Fruit fly (Drosophila melanogaster) whole organism, embryonic: Measurements from ENCODE around the gene CG7568.
A peak's percentile ranks its signal among the peaks of the same experiment; 100 is the strongest.

Source experiments
- Abd-B ChIP-seq: fragments of 200-800 bp; sonication (Bioruptor generic); optimal IDR thresholded peaks from 2 replicates; lab custom pipeline; 2018; ENCODE audit warnings: missing biosample characterization, mild to moderate bottlenecking, missing genetic modification characterization, moderate library complexity
- Atf6 ChIP-seq: fragments of 200-800 bp; sonication (Bioruptor generic); IDR thresholded peaks from 2 replicates; pipeline ENCODE4 v1.3.6; 2022; ENCODE audit warnings: missing biosample characterization, missing genetic modification characterization
- B-H2 ChIP-seq: fragments of 200-800 bp; sonication (Bioruptor generic); optimal IDR thresholded peaks from 2 replicates; lab custom pipeline; 2018; ENCODE audit warnings: missing biosample characterization, mild to moderate bottlenecking, missing genetic modification characterization
- CG14014 ChIP-seq: fragments of 200-800 bp; sonication (Bioruptor generic); IDR thresholded peaks from 2 replicates; pipeline ENCODE4 v1.3.6; 2022; ENCODE audit warnings: missing biosample characterization, missing genetic modification characterization
- CG16813 ChIP-seq: fragments of 200-800 bp; sonication (Bioruptor generic); IDR thresholded peaks from 3 replicates; pipeline ENCODE4 v1.3.6; 2022; ENCODE audit warnings: missing biosample characterization, missing genetic modification characterization; ENCODE audit not compliant: partially characterized antibody
- CG17385 ChIP-seq: fragments of 200-800 bp; sonication (Bioruptor generic); optimal IDR thresholded peaks from 3 replicates; lab custom pipeline; 2018; ENCODE audit warnings: missing biosample characterization, mild to moderate bottlenecking, missing genetic modification characterization
- CG1832 ChIP-seq: fragments of 200-800 bp; sonication (Bioruptor generic); optimal IDR thresholded peaks from 2 replicates; lab custom pipeline; 2017; ENCODE audit warnings: missing biosample characterization, mild to moderate bottlenecking, missing genetic modification characterization, inconsistent platforms
- CG18599 ChIP-seq: fragments of 200-800 bp; sonication (Bioruptor generic); optimal IDR thresholded peaks from 3 replicates; lab custom pipeline; 2017; ENCODE audit warnings: missing biosample characterization, missing genetic modification characterization, mild to moderate bottlenecking, moderate library complexity, missing genetic modification reagents
- CG2116 ChIP-seq: fragments of 200-800 bp; sonication (Bioruptor generic); optimal IDR thresholded peaks from 3 replicates; lab custom pipeline; 2018; ENCODE audit warnings: missing biosample characterization, mild to moderate bottlenecking, missing genetic modification characterization
- CG32532 ChIP-seq: fragments of 200-800 bp; sonication (Bioruptor generic); IDR thresholded peaks from 2 replicates; pipeline ENCODE4 v1.3.6; 2022; ENCODE audit warnings: missing biosample characterization, missing genetic modification characterization
- CG34224 ChIP-seq: fragments of 200-800 bp; sonication (Bioruptor generic); IDR thresholded peaks from 3 replicates; pipeline ENCODE4 v1.3.6; 2022; ENCODE audit warnings: missing biosample characterization, missing genetic modification characterization; ENCODE audit not compliant: partially characterized antibody
- CG4328 ChIP-seq: fragments of 200-800 bp; sonication (Bioruptor generic); optimal IDR thresholded peaks from 3 replicates; lab custom pipeline; 2017; ENCODE audit warnings: missing biosample characterization, missing genetic modification reagents, missing genetic modification characterization
- CG4404 ChIP-seq: fragments of 200-800 bp; sonication (Bioruptor generic); IDR thresholded peaks from 2 replicates; pipeline ENCODE4 v1.3.6; 2022; ENCODE audit warnings: missing biosample characterization, missing genetic modification characterization
- CG4854 ChIP-seq: fragments of 200-800 bp; sonication (Bioruptor generic); optimal IDR thresholded peaks from 2 replicates; lab custom pipeline; 2016; ENCODE audit warnings: missing biosample characterization, missing genetic modification characterization, inconsistent platforms
- CG5953 ChIP-seq: fragments of 200-800 bp; sonication (Bioruptor generic); IDR thresholded peaks from 2 replicates; pipeline ENCODE4 v1.3.6; 2022; ENCODE audit warnings: missing biosample characterization, missing genetic modification characterization
- CG8359 ChIP-seq: fragments of 200-800 bp; sonication (Bioruptor generic); optimal IDR thresholded peaks from 2 replicates; lab custom pipeline; 2017; ENCODE audit warnings: missing biosample characterization, mild to moderate bottlenecking, missing genetic modification characterization, borderline replicate concordance
- CG9609 ChIP-seq: fragments of 200-800 bp; sonication (Bioruptor generic); optimal IDR thresholded peaks from 3 replicates; lab custom pipeline; 2016; ENCODE audit warnings: missing biosample characterization, missing genetic modification characterization
- CG9727 ChIP-seq: fragments of 200-800 bp; sonication (Bioruptor generic); optimal IDR thresholded peaks from 3 replicates; lab custom pipeline; 2017; ENCODE audit warnings: missing biosample characterization, mild to moderate bottlenecking, missing genetic modification characterization
- Dp ChIP-seq: fragments of 200-800 bp; sonication (Bioruptor generic); optimal IDR thresholded peaks from 2 replicates; lab custom pipeline; 2018; ENCODE audit warnings: missing biosample characterization, mild to moderate bottlenecking, missing genetic modification characterization, moderate library complexity
- E2f2 ChIP-seq: fragments of 200-800 bp; sonication (Bioruptor generic); IDR thresholded peaks from 2 replicates; pipeline ENCODE4 v1.3.6; 2022; ENCODE audit warnings: missing biosample characterization, missing genetic modification characterization
- HHEX ChIP-seq: fragments of 200-800 bp; sonication (Bioruptor generic); optimal IDR thresholded peaks from 3 replicates; lab custom pipeline; 2017; ENCODE audit warnings: missing biosample characterization, mild to moderate bottlenecking, missing genetic modification characterization, missing genetic modification reagents
- Kr ChIP-seq: fragments of 200-800 bp; sonication (Bioruptor generic); optimal IDR thresholded peaks from 2 replicates; lab custom pipeline; 2017; ENCODE audit warnings: missing biosample characterization, mild to moderate bottlenecking, missing genetic modification characterization
- Lhr ChIP-seq: fragments of 200-800 bp; sonication (Bioruptor generic); optimal IDR thresholded peaks from 3 replicates; lab custom pipeline; 2017; ENCODE audit warnings: mild to moderate bottlenecking, missing biosample characterization, missing genetic modification reagents, missing genetic modification characterization
- Med ChIP-seq: fragments of 200-800 bp; sonication (Bioruptor generic); peaks from one replicate; lab custom pipeline; 2016; ENCODE audit warnings: missing biosample characterization, missing genetic modification characterization, mild to moderate bottlenecking, inconsistent platforms, moderate library complexity
- Optix ChIP-seq: fragments of 200-800 bp; sonication (Bioruptor generic); IDR thresholded peaks from 3 replicates; pipeline ENCODE4 v1.3.6; 2022; ENCODE audit warnings: missing biosample characterization, missing genetic modification characterization
- Side ChIP-seq: fragments of 200-800 bp; sonication (Bioruptor generic); optimal IDR thresholded peaks from 2 replicates; lab custom pipeline; 2016; ENCODE audit warnings: missing biosample characterization, missing genetic modification characterization
- bab2 ChIP-seq: fragments of 200-800 bp; sonication (Bioruptor generic); optimal IDR thresholded peaks from 2 replicates; lab custom pipeline; 2016; ENCODE audit warnings: missing biosample characterization, missing genetic modification characterization
- bigmax ChIP-seq: fragments of 200-800 bp; sonication (Bioruptor generic); optimal IDR thresholded peaks from 2 replicates; lab custom pipeline; 2018; ENCODE audit warnings: missing biosample characterization, mild to moderate bottlenecking, missing genetic modification characterization
- crol ChIP-seq: fragments of 200-800 bp; sonication (Bioruptor generic); IDR thresholded peaks from 2 replicates; pipeline ENCODE4 v1.3.6; 2022; ENCODE audit warnings: missing biosample characterization, missing genetic modification characterization
- crp ChIP-seq, 2 experiments: fragments of 200-800 bp; sonication (Bioruptor generic); optimal IDR thresholded peaks; 2 replicates in 1 of 2; 3 replicates in 1 of 2; lab custom pipeline; 2017; ENCODE audit warnings: missing biosample characterization in 2 of 2, missing genetic modification characterization in 2 of 2, mild to moderate bottlenecking in 1 of 2, moderate library complexity in 1 of 2
- en ChIP-seq: fragments of 200-800 bp; sonication (Bioruptor generic); optimal IDR thresholded peaks from 2 replicates; lab custom pipeline; 2016; ENCODE audit warnings: missing biosample characterization, missing genetic modification characterization
- exex ChIP-seq: fragments of 200-800 bp; sonication (Bioruptor generic); optimal IDR thresholded peaks from 4 replicates; lab custom pipeline; 2018; ENCODE audit warnings: missing biosample characterization, mild to moderate bottlenecking, missing genetic modification characterization, moderate library complexity
- eyg ChIP-seq: fragments of 200-800 bp; sonication (Bioruptor generic); optimal IDR thresholded peaks from 3 replicates; lab custom pipeline; 2016; ENCODE audit warnings: missing biosample characterization, missing genetic modification characterization
- gfzf ChIP-seq: fragments of 200-800 bp; sonication (Bioruptor generic); optimal IDR thresholded peaks from 2 replicates; lab custom pipeline; 2016; ENCODE audit warnings: missing biosample characterization, mild to moderate bottlenecking, missing genetic modification characterization, moderate library complexity
- gt ChIP-seq: fragments of 200-800 bp; sonication (Bioruptor generic); IDR thresholded peaks from 2 replicates; pipeline ENCODE4 v1.3.6; 2022; ENCODE audit warnings: missing biosample characterization, missing genetic modification characterization
- hkb ChIP-seq, 2 experiments: fragments of 200-800 bp in 1 of 2; fragments of >200 bp in 1 of 2; sonication (Bioruptor generic) in 1 of 2; IDR thresholded peaks in 1 of 2; optimal IDR thresholded peaks in 1 of 2; 2 replicates each; pipeline versions ENCODE4 v1.3.6 to Lab custom; 2017 to 2022; ENCODE audit warnings: missing biosample characterization in 1 of 2, missing genetic modification characterization in 1 of 2
- kah ChIP-seq: fragments of 200-800 bp; sonication (Bioruptor generic); optimal IDR thresholded peaks from 2 replicates; lab custom pipeline; 2018; ENCODE audit warnings: missing biosample characterization, mild to moderate bottlenecking, missing genetic modification characterization
- klu ChIP-seq: fragments of 200-800 bp; sonication (Bioruptor generic); IDR thresholded peaks from 2 replicates; pipeline ENCODE4 v1.3.6; 2022; ENCODE audit warnings: missing biosample characterization, missing genetic modification characterization
- kni ChIP-seq: fragments of 200-800 bp; sonication (Bioruptor generic); optimal IDR thresholded peaks from 3 replicates; lab custom pipeline; 2017; ENCODE audit warnings: mild to moderate bottlenecking, missing biosample characterization, missing genetic modification reagents, missing genetic modification characterization
- nau ChIP-seq: fragments of 200-800 bp; sonication (Bioruptor generic); optimal IDR thresholded peaks from 3 replicates; lab custom pipeline; 2017; ENCODE audit warnings: missing biosample characterization, mild to moderate bottlenecking, missing genetic modification characterization, missing genetic modification reagents
- otp ChIP-seq: fragments of 200-800 bp; sonication (Bioruptor generic); IDR thresholded peaks from 3 replicates; pipeline ENCODE4, ENCODE4 v1.3.6; 2022; ENCODE audit warnings: missing biosample characterization, missing genetic modification characterization
- ranshi ChIP-seq: fragments of 200-800 bp; sonication (Bioruptor generic); IDR thresholded peaks from 2 replicates; pipeline ENCODE4 v1.3.6; 2022; ENCODE audit warnings: missing biosample characterization, missing genetic modification characterization
- salm ChIP-seq: fragments of 200-800 bp; sonication (Bioruptor generic); optimal IDR thresholded peaks from 2 replicates; lab custom pipeline; 2018; ENCODE audit warnings: missing biosample characterization, mild to moderate bottlenecking, missing genetic modification characterization
- slp2 ChIP-seq: fragments of 200-800 bp; sonication (Bioruptor generic); optimal IDR thresholded peaks from 2 replicates; lab custom pipeline; 2016; ENCODE audit warnings: missing biosample characterization, missing genetic modification characterization
- stc ChIP-seq: fragments of 200-800 bp; sonication (Bioruptor generic); IDR thresholded peaks from 2 replicates; pipeline ENCODE4 v1.3.6; 2022; ENCODE audit warnings: missing biosample characterization, missing genetic modification characterization
- stwl ChIP-seq: fragments of 200-800 bp; sonication (Bioruptor generic); optimal IDR thresholded peaks from 3 replicates; lab custom pipeline; 2018; ENCODE audit warnings: missing biosample characterization, mild to moderate bottlenecking, missing genetic modification characterization, moderate library complexity
- tap ChIP-seq: fragments of 200-800 bp; optimal IDR thresholded peaks from 3 replicates; lab custom pipeline; 2019; ENCODE audit warnings: missing biosample characterization, mild to moderate bottlenecking, missing genetic modification characterization, moderate library complexity
- usp ChIP-seq: fragments of >200 bp; optimal IDR thresholded peaks from 2 replicates; lab custom pipeline; 2017; ENCODE audit warnings: missing biosample characterization, missing genetic modification characterization
- vvl ChIP-seq: fragments of 200-800 bp; sonication (Bioruptor generic); IDR thresholded peaks from 2 replicates; pipeline ENCODE4 v1.3.6; 2022; ENCODE audit warnings: missing biosample characterization, missing genetic modification characterization

The CG7568 gene

DNA sequence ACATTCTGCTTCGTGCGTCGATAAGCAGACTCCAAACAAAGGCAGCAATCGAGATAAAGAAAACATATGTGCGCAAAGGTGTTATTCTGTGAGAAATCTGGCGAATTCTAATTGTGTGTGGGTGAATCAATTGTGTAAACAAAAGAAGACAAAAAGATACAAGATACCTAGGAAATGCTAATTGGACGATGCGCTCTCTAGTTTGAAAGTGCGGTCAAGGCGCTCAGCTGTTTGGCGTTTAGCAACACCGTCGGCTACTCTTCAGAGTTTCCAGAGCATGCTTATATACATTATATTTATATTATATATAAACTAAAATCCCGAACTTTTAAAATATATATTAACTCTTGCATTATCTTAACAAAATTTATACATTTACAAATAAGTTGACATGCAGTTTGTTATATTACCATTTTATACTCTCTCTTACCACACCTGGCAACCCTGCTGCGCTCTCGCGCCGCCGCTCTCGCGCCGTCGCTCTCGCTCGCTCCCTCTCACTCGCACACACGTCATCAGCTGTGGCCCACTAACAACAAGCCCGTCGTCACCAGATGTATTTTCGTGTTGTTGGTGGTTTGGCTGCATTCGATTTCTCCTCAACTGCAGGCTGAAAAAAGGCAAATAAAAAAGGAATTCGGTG lies 18.0 kb upstream of the CG7568 start, which contains the start of gene CG1907 (continued):
- TF ChIP-seq CG8359 (GFP tag; lab: Kevin White, UChicago) = peak; percentile 95
- TF ChIP-seq CG32532 (GFP tag; lab: Robert Waterston, UW) = peak; percentile 99
- peak; percentile 98 for TF ChIP-seq stc (GFP tag; lab: Robert Waterston, UW)
- peak; percentile 94 for TF ChIP-seq kni
- TF ChIP-seq kah (GFP tag; lab: Kevin White, UChicago) = peak; percentile 93
- peak; percentile 95 for TF ChIP-seq nau (GFP tag; lab: Kevin White, UChicago)
- TF ChIP-seq usp = no peak
- peak; percentile 93 for TF ChIP-seq E2f2 (GFP tag; lab: Robert Waterston, UW)
- TF ChIP-seq ranshi (GFP tag; lab: Robert Waterston, UW) = peak; percentile 99
- peak; percentile 29; the same call in 1 of the 3 replicates for TF ChIP-seq CG16813 (GFP tag; lab: Robert Waterston, UW)
- TF ChIP-seq HHEX (GFP tag; lab: Kevin White, UChicago) = peak; percentile 98
- peak; percentile 95 for TF ChIP-seq CG17385 (GFP tag; lab: Kevin White, UChicago)
- peak; percentile 91 for TF ChIP-seq CG1832 (GFP tag; lab: Kevin White, UChicago)
- peak; percentile 97 for TF ChIP-seq CG5953 (GFP tag; lab: Robert Waterston, UW)
- peak; percentile 84 for TF ChIP-seq CG4854 (GFP tag; lab: Kevin White, UChicago)
- TF ChIP-seq B-H2 = peak; percentile 95
- TF ChIP-seq en (GFP tag; lab: Kevin White, UChicago) = peak; percentile 57
- TF ChIP-seq gfzf (GFP tag; lab: Kevin White, UChicago) = no peak
- TF ChIP-seq eyg = peak; percentile 41
- peak; percentile 97 for TF ChIP-seq Optix (GFP tag; lab: Robert Waterston, UW)
- peak; percentile 58 for TF ChIP-seq bigmax (GFP tag; lab: Kevin White, UChicago)
- TF ChIP-seq Abd-B (GFP tag; lab: Kevin White, UChicago) = peak; percentile 97
- peak; percentile 78 for TF ChIP-seq crol
- peak; percentile 97 for TF ChIP-seq klu (GFP tag; lab: Robert Waterston, UW)
- TF ChIP-seq Dp (GFP tag; lab: Kevin White, UChicago) = peak; percentile 78
- TF ChIP-seq CG9727 (GFP tag; lab: Kevin White, UChicago) = peak; percentile 99
- peak; percentile 97 for TF ChIP-seq CG4328
- peak; percentile 98 for TF ChIP-seq CG14014
- peak; percentile 20 for TF ChIP-seq hkb (optimal IDR thresholded peaks at IDR 0.05; lab: Kevin White, UChicago)
- TF ChIP-seq hkb (GFP tag; IDR thresholded peaks at IDR 0.05; lab: Robert Waterston, UW) = peak; percentile 99
- TF ChIP-seq exex = peak; percentile 82
- peak; percentile 96 for TF ChIP-seq stwl
- peak; percentile 94 for TF ChIP-seq Kr (GFP tag; lab: Kevin White, UChicago)
- TF ChIP-seq CG4404 (GFP tag; lab: Robert Waterston, UW) = peak; percentile 97
- peak; percentile 96 for TF ChIP-seq salm (tag; lab: Kevin White, UChicago)
- TF ChIP-seq otp (GFP tag; lab: Robert Waterston, UW) = peak; percentile 96
- peak; percentile 99 for TF ChIP-seq CG18599
- peak; percentile 98 for TF ChIP-seq Atf6 (GFP tag; lab: Robert Waterston, UW)
- no peak for TF ChIP-seq CG34224 (GFP tag; lab: Robert Waterston, UW)
- peak; percentile 42 to 87 for TF ChIP-seq crp (GFP tag; optimal IDR thresholded peaks at IDR 0.05; lab: Kevin White, UChicago)
- peak; percentile 77 for TF ChIP-seq CG9609
- peak; percentile 95 for TF ChIP-seq gt
- peak; percentile 96 for TF ChIP-seq Med (GFP tag; lab: Kevin White, UChicago)
- peak; percentile 89 for TF ChIP-seq CG2116 (GFP tag; lab: Kevin White, UChicago)
- peak; percentile 88 for TF ChIP-seq bab2 (GFP tag; lab: Kevin White, UChicago)
- TF ChIP-seq vvl (GFP tag; lab: Robert Waterston, UW) = peak; percentile 99
- peak; percentile 98 for TF ChIP-seq tap
- TF ChIP-seq Side (GFP tag; lab: Kevin White, UChicago) = peak; percentile 75
- peak; percentile 83 for TF ChIP-seq slp2 (GFP tag; lab: Kevin White, UChicago)
- TF ChIP-seq Lhr (GFP tag; lab: Kevin White, UChicago) = peak; percentile 95
